Worm (Caenorhabditis elegans) whole organism, young adult: ENCODE results near the gene hrg-5.

Experiments
- B0019.2 ChIP-seq: fragments of 200-800 bp; sonication (Bioruptor generic); conservative IDR thresholded peaks from 2 replicates; pipeline ENCODE4 v1.3.6; 2022; ENCODE audit warnings: missing genetic modification reagents, missing genetic modification characterization, missing compliant biosample characterization
- B0261.1 ChIP-seq: sonication (generic microtip); optimal IDR thresholded peaks from 2 replicates; lab custom pipeline; 2016; ENCODE audit warnings: mild to moderate bottlenecking, missing genetic modification characterization, moderate library complexity, missing compliant biosample characterization
- B0336.3 ChIP-seq: fragments of 200-800 bp; sonication (Bioruptor generic); IDR thresholded peaks from 2 replicates; pipeline ENCODE4 v1.3.6; 2022; ENCODE audit warnings: missing genetic modification characterization, missing compliant biosample characterization
- C06A6.2 ChIP-seq: fragments of 200-800 bp; sonication (Bioruptor generic); conservative IDR thresholded peaks from 2 replicates; pipeline ENCODE4 v1.3.6; 2022; ENCODE audit warnings: missing genetic modification characterization, missing compliant biosample characterization
- F33H1.4 ChIP-seq: fragments of 200-800 bp; sonication (Bioruptor generic); IDR thresholded peaks from 2 replicates; pipeline ENCODE4 v1.3.6; 2022; ENCODE audit warnings: missing genetic modification reagents, missing genetic modification characterization, missing compliant biosample characterization
- F37B4.10 ChIP-seq: fragments of 200-800 bp; sonication (Bioruptor generic); IDR thresholded peaks from 2 replicates; pipeline ENCODE4 v1.3.6; 2022; ENCODE audit warnings: missing genetic modification characterization, missing compliant biosample characterization
- F52B5.7 ChIP-seq: sonication (generic microtip); optimal IDR thresholded peaks from 2 replicates; lab custom pipeline; 2016; ENCODE audit warnings: mild to moderate bottlenecking, missing genetic modification characterization, missing compliant biosample characterization
- F57C9.4 ChIP-seq: sonication (generic microtip); optimal IDR thresholded peaks from 2 replicates; lab custom pipeline; 2017; ENCODE audit warnings: mild to moderate bottlenecking, missing genetic modification characterization, missing compliant biosample characterization
- K12H6.12 ChIP-seq: fragments of 200-800 bp; sonication (Bioruptor generic); optimal IDR thresholded peaks from 2 replicates; lab custom pipeline; 2018; ENCODE audit warnings: mild to moderate bottlenecking, missing genetic modification characterization, missing compliant biosample characterization
- Y56A3A.18 ChIP-seq: fragments of 200-800 bp; sonication (Bioruptor generic); IDR thresholded peaks from 2 replicates; pipeline ENCODE4 v1.3.6; 2022; ENCODE audit warnings: missing genetic modification reagents, missing genetic modification characterization, missing compliant biosample characterization
- Y67H2A.10 ChIP-seq: fragments of 200-800 bp; sonication (Bioruptor generic); conservative IDR thresholded peaks from 2 replicates; pipeline ENCODE4 v1.3.6; 2022; ENCODE audit warnings: missing genetic modification reagents, missing genetic modification characterization, missing compliant biosample characterization
- akir-1 ChIP-seq: fragments of 200-800 bp; sonication (Bioruptor generic); optimal IDR thresholded peaks from 2 replicates; lab custom pipeline; 2018; ENCODE audit warnings: mild to moderate bottlenecking, missing genetic modification characterization, moderate library complexity, missing compliant biosample characterization
- ama-1 ChIP-seq, 3 experiments: fragments of 150-350 bp in 1 of 3; sonication (generic microtip) in 2 of 3; optimal IDR thresholded peaks; 2 replicates each; lab custom pipeline; 2014 to 2018; ENCODE audit warnings: missing biosample characterization in 2 of 3, missing genetic modification characterization in 2 of 3, missing genetic modification reagents in 2 of 3
- aptf-2 ChIP-seq: fragments of 200-800 bp; sonication (Bioruptor generic); conservative IDR thresholded peaks from 2 replicates; pipeline ENCODE4 v1.3.6; 2022; ENCODE audit warnings: missing genetic modification reagents, missing genetic modification characterization, missing compliant biosample characterization
- athp-1 ChIP-seq: sonication (generic microtip); optimal IDR thresholded peaks from 2 replicates; lab custom pipeline; 2017; ENCODE audit warnings: mild to moderate bottlenecking, missing genetic modification characterization, missing compliant biosample characterization
- attf-5 ChIP-seq: fragments of 200-800 bp; sonication (Bioruptor generic); optimal IDR thresholded peaks from 2 replicates; lab custom pipeline; 2018; ENCODE audit warnings: mild to moderate bottlenecking, missing genetic modification characterization, missing compliant biosample characterization
- attf-6 ChIP-seq: fragments of 200-800 bp; sonication (Bioruptor generic); IDR thresholded peaks from 2 replicates; pipeline ENCODE4 v1.3.6; 2022; ENCODE audit warnings: missing genetic modification reagents, missing genetic modification characterization, missing compliant biosample characterization
- bed-1 ChIP-seq: fragments of 200-800 bp; sonication (Bioruptor generic); IDR thresholded peaks from 2 replicates; pipeline ENCODE4 v1.3.6; 2022; ENCODE audit warnings: missing genetic modification reagents, missing genetic modification characterization, missing compliant biosample characterization
- ccch-3 ChIP-seq: fragments of 200-800 bp; sonication (Bioruptor generic); optimal IDR thresholded peaks from 2 replicates; lab custom pipeline; 2018; ENCODE audit warnings: mild to moderate bottlenecking, missing genetic modification characterization, missing compliant biosample characterization
- cebp-1 ChIP-seq, 2 experiments: fragments of 200-800 bp in 1 of 2; sonication (Bioruptor generic) in 1 of 2; sonication (generic microtip) in 1 of 2; IDR thresholded peaks in 1 of 2; optimal IDR thresholded peaks in 1 of 2; 2 replicates each; pipeline versions ENCODE4 v1.3.6 to Lab custom; 2017 to 2022; ENCODE audit warnings: missing compliant biosample characterization in 2 of 2, missing genetic modification characterization in 2 of 2, mild to moderate bottlenecking in 1 of 2, missing genetic modification reagents in 1 of 2, moderate library complexity in 1 of 2
- ceh-40 ChIP-seq: fragments of 200-800 bp; sonication (Bioruptor generic); IDR thresholded peaks from 2 replicates; pipeline ENCODE4 v1.3.6; 2022; ENCODE audit warnings: missing genetic modification characterization, missing compliant biosample characterization
- efl-1 ChIP-seq: fragments of 150-350 bp; optimal IDR thresholded peaks from 2 replicates; lab custom pipeline; 2014; ENCODE audit warnings: missing biosample characterization, missing genetic modification reagents, missing genetic modification characterization
- egrh-3 ChIP-seq: fragments of 200-800 bp; sonication (Bioruptor generic); IDR thresholded peaks from 2 replicates; pipeline ENCODE4 v1.3.6; 2022; ENCODE audit warnings: missing genetic modification reagents, missing genetic modification characterization, missing compliant biosample characterization
- fkh-3 ChIP-seq: sonication (generic microtip); optimal IDR thresholded peaks from 2 replicates; lab custom pipeline; 2016; ENCODE audit warnings: mild to moderate bottlenecking, missing genetic modification characterization, missing compliant biosample characterization
- hrde-1 ChIP-seq: sonication (generic microtip); optimal IDR thresholded peaks from 2 replicates; lab custom pipeline; 2016; ENCODE audit warnings: missing genetic modification characterization, mild to moderate bottlenecking, missing compliant biosample characterization, moderate library complexity, missing genotype, missing genetic modification reagents, borderline replicate concordance
- hsf-1 ChIP-seq: fragments of 200-800 bp; sonication (Bioruptor generic); IDR thresholded peaks from 2 replicates; pipeline ENCODE4 v1.3.6; 2022; ENCODE audit warnings: missing genetic modification reagents, missing genetic modification characterization, missing compliant biosample characterization
- lag-1 ChIP-seq: fragments of 200-800 bp; sonication (Bioruptor generic); IDR thresholded peaks from 2 replicates; pipeline ENCODE4 v1.3.6; 2022; ENCODE audit warnings: missing genetic modification reagents, missing genetic modification characterization, missing compliant biosample characterization
- let-607 ChIP-seq, 2 experiments: fragments of 200-800 bp in 1 of 2; sonication (Bioruptor generic) in 1 of 2; sonication (generic microtip) in 1 of 2; optimal IDR thresholded peaks; 2 replicates each; lab custom pipeline; 2016 to 2018; ENCODE audit warnings: mild to moderate bottlenecking in 2 of 2, missing compliant biosample characterization in 2 of 2, missing genetic modification characterization in 2 of 2, moderate library complexity in 2 of 2, missing genotype in 1 of 2
- lir-1 ChIP-seq: fragments of 200-800 bp; sonication (Bioruptor generic); conservative IDR thresholded peaks from 2 replicates; pipeline ENCODE4 v1.3.6; 2022; ENCODE audit warnings: missing genetic modification reagents, missing genetic modification characterization, missing compliant biosample characterization
- lsy-27 ChIP-seq: sonication (generic microtip); optimal IDR thresholded peaks from 2 replicates; lab custom pipeline; 2017; ENCODE audit warnings: missing genetic modification characterization, mild to moderate bottlenecking, missing compliant biosample characterization, antibody characterized with exemption, missing genotype, borderline replicate concordance; ENCODE audit not compliant: insufficient read depth
- madf-3 ChIP-seq: fragments of 200-800 bp; sonication (Bioruptor generic); IDR thresholded peaks from 2 replicates; pipeline ENCODE4 v1.3.6; 2022; ENCODE audit warnings: missing genetic modification reagents, missing genetic modification characterization, missing compliant biosample characterization
- madf-6 ChIP-seq: fragments of 200-800 bp; sonication (Bioruptor generic); IDR thresholded peaks from 2 replicates; pipeline ENCODE4 v1.3.6; 2022; ENCODE audit warnings: missing genetic modification reagents, missing genetic modification characterization, missing compliant biosample characterization
- mes-4 ChIP-seq: sonication (generic microtip); optimal IDR thresholded peaks from 2 replicates; lab custom pipeline; 2016; ENCODE audit warnings: missing genotype, missing genetic modification characterization, missing compliant biosample characterization
- nfya-2 ChIP-seq: fragments of 200-800 bp; sonication (Bioruptor generic); IDR thresholded peaks from 2 replicates; pipeline ENCODE4 v1.3.6; 2022; ENCODE audit warnings: missing genetic modification reagents, missing genetic modification characterization, missing compliant biosample characterization
- nhr-120 ChIP-seq: fragments of 200-800 bp; sonication (Bioruptor generic); IDR thresholded peaks from 2 replicates; pipeline ENCODE4 v1.3.6; 2022; ENCODE audit warnings: missing genetic modification characterization, missing compliant biosample characterization
- repo-1 ChIP-seq: sonication (generic microtip); optimal IDR thresholded peaks from 2 replicates; lab custom pipeline; 2017; ENCODE audit warnings: mild to moderate bottlenecking, missing genetic modification characterization, missing compliant biosample characterization
- snpc-3.4 ChIP-seq: sonication (generic microtip); optimal IDR thresholded peaks from 2 replicates; lab custom pipeline; 2017; ENCODE audit warnings: missing genetic modification characterization, mild to moderate bottlenecking, missing compliant biosample characterization, antibody characterized with exemption, moderate library complexity, missing genotype, missing genetic modification reagents
- sptf-2 ChIP-seq: fragments of 200-800 bp; sonication (Bioruptor generic); optimal IDR thresholded peaks from 2 replicates; lab custom pipeline; 2018; ENCODE audit warnings: mild to moderate bottlenecking, missing genetic modification characterization, missing compliant biosample characterization
- tbp1 ChIP-seq: fragments of 200-800 bp; sonication (Bioruptor generic); optimal IDR thresholded peaks from 2 replicates; lab custom pipeline; 2018; ENCODE audit warnings: mild to moderate bottlenecking, missing genetic modification characterization, missing compliant biosample characterization
- unc-130 ChIP-seq: sonication (generic microtip); optimal IDR thresholded peaks from 2 replicates; lab custom pipeline; 2016; ENCODE audit warnings: missing genetic modification reagents, missing genetic modification characterization, missing compliant biosample characterization
- unc-62 ChIP-seq: fragments of 150-350 bp; optimal IDR thresholded peaks from 2 replicates; lab custom pipeline; 2014; ENCODE audit warnings: missing biosample characterization, missing genetic modification reagents, missing genetic modification characterization
- xnd-1 ChIP-seq: sonication (generic microtip); optimal IDR thresholded peaks from 2 replicates; lab custom pipeline; 2016; ENCODE audit warnings: missing genotype, missing genetic modification reagents, missing genetic modification characterization, missing compliant biosample characterization
- ztf-18 ChIP-seq: sonication (generic microtip); optimal IDR thresholded peaks from 2 replicates; lab custom pipeline; 2016; ENCODE audit warnings: missing genotype, mild to moderate bottlenecking, missing genetic modification characterization, missing compliant biosample characterization
- ztf-22 ChIP-seq: fragments of 200-800 bp; sonication (Bioruptor generic); optimal IDR thresholded peaks from 2 replicates; lab custom pipeline; 2018; ENCODE audit warnings: mild to moderate bottlenecking, missing genetic modification characterization, moderate library complexity, missing compliant biosample characterization
- ztf-26 ChIP-seq: sonication (generic microtip); optimal IDR thresholded peaks from 2 replicates; lab custom pipeline; 2017; ENCODE audit warnings: missing genetic modification characterization, missing compliant biosample characterization
- ztf-3 ChIP-seq: fragments of 200-800 bp; sonication (Bioruptor generic); optimal IDR thresholded peaks from 2 replicates; lab custom pipeline; 2018; ENCODE audit warnings: mild to moderate bottlenecking, missing genetic modification characterization, missing compliant biosample characterization
- ztf-6 ChIP-seq: fragments of 200-800 bp; sonication (Bioruptor generic); IDR thresholded peaks from 2 replicates; pipeline ENCODE4 v1.3.6; 2022; ENCODE audit warnings: missing genetic modification reagents, missing genetic modification characterization, missing compliant biosample characterization

The hrg-5 gene

ce11 chrIV:11025941-11026340 is 3.3 kb downstream of the hrg-5 start (continued):
- TF ChIP-seq F52B5.7 (tag; lab: Kevin White, UChicago) (peak; percentile 98), attf-6 (GFP tag; lab: Robert Waterston, UW) (peak; percentile 77), F57C9.4 (tag; lab: Kevin White, UChicago) (peak; percentile 82), K12H6.12 (peak; percentile 34), Y67H2A.10 (GFP tag; lab: Robert Waterston, UW) (no peak), cebp-1 (GFP tag; IDR thresholded peaks at IDR 0.05; lab: Robert Waterston, UW) (peak; percentile 56; the same call in 1 of the 2 replicates), cebp-1 (tag; optimal IDR thresholded peaks at IDR 0.05; lab: Kevin White, UChicago) (peak; percentile 81), C06A6.2 (GFP tag; lab: Robert Waterston, UW) (peak; percentile 63; the same call in 1 of the 2 replicates), ceh-40 (GFP tag; lab: Robert Waterston, UW) (peak; percentile 92; the same call in 1 of the 2 replicates), hrde-1 (tag; lab: Kevin White, UChicago) (peak; percentile 95), ztf-6 (no peak), B0019.2 (GFP tag; lab: Robert Waterston, UW) (peak; percentile 68), attf-5 (peak; percentile 87), B0336.3 (GFP tag; lab: Robert Waterston, UW) (peak; percentile 90), athp-1 (tag; lab: Kevin White, UChicago) (peak; percentile 93), F37B4.10 (peak; percentile 98), egrh-3 (GFP tag; lab: Robert Waterston, UW) (peak; percentile 53), madf-6 (GFP tag; lab: Robert Waterston, UW) (peak; percentile 80), lsy-27 (peak; percentile 33), unc-130 (GFP tag; lab: Kevin White, UChicago) (peak; percentile 84), ztf-22 (GFP tag; lab: Kevin White, UChicago) (peak; percentile 68), nfya-2 (no peak), madf-3 (GFP tag; lab: Robert Waterston, UW) (peak; percentile 87), ama-1 (optimal IDR thresholded peaks at IDR 0.05; lab: Kevin White, UChicago) (peak; percentile 55), ama-1 (GFP tag; optimal IDR thresholded peaks at IDR 0.05; lab: Kevin White, UChicago) (peak; percentile 41 to 76), B0261.1 (tag; lab: Kevin White, UChicago) (peak; percentile 89), efl-1 (GFP tag; lab: Kevin White, UChicago) (peak; percentile 18), sptf-2 (peak; percentile 97), aptf-2 (peak; percentile 75; the same call in 1 of the 2 replicates), hsf-1 (GFP tag; lab: Robert Waterston, UW) (peak; percentile 80; the same call in 1 of the 2 replicates), F33H1.4 (GFP tag; lab: Robert Waterston, UW) (peak; percentile 60), unc-62 (GFP tag; lab: Kevin White, UChicago) (no peak), ztf-18 (tag; lab: Kevin White, UChicago) (peak; percentile 82), akir-1 (peak; percentile 60), tbp1 (peak; percentile 98), let-607 (tag; optimal IDR thresholded peaks at IDR 0.05; lab: Kevin White, UChicago) (peak in 1 of 2 experiments; percentile 55), Y56A3A.18 (GFP tag; lab: Robert Waterston, UW) (0 out of 2 replicates have a peak, but pooled peaks have one; percentile 43), mes-4 (peak; percentile 92), ztf-26 (tag; lab: Kevin White, UChicago) (peak; percentile 63), repo-1 (peak; percentile 85), xnd-1 (tag; lab: Kevin White, UChicago) (peak; percentile 54), fkh-3 (tag; lab: Kevin White, UChicago) (peak; percentile 96), ccch-3 (no peak), lir-1 (GFP tag; lab: Robert Waterston, UW) (peak; percentile 63; the same call in 1 of the 2 replicates), snpc-3.4 (peak; percentile 86), ztf-3 (GFP tag; lab: Kevin White, UChicago) (peak; percentile 29), nhr-120 (no peak), lag-1 (GFP tag; lab: Robert Waterston, UW) (no peak), bed-1 (GFP tag; lab: Robert Waterston, UW) (peak; percentile 56; the same call in 1 of the 2 replicates)
